Worm (Caenorhabditis elegans) whole organism, L2 larva: ENCODE results near the gene F10D7.4.

ENCODE experiments used
- F13H6.1 ChIP-seq: sonication (generic microtip); optimal IDR thresholded peaks from 2 replicates; lab custom pipeline; 2016; ENCODE audit warnings: missing genetic modification characterization, missing compliant biosample characterization
- ZK546.5 ChIP-seq: sonication (generic microtip); optimal IDR thresholded peaks from 2 replicates; lab custom pipeline; 2017; ENCODE audit warnings: missing biosample characterization, missing genetic modification characterization
- blmp-1 ChIP-seq: sonication (generic microtip); optimal IDR thresholded peaks from 2 replicates; lab custom pipeline; 2017; ENCODE audit warnings: missing genetic modification characterization, mild to moderate bottlenecking, missing compliant biosample characterization, antibody characterized with exemption, moderate library complexity; ENCODE audit not compliant: insufficient read depth
- dmd-4 ChIP-seq: sonication (generic microtip); optimal IDR thresholded peaks from 2 replicates; lab custom pipeline; 2017; ENCODE audit warnings: missing biosample characterization, missing genetic modification characterization
- elt-1 ChIP-seq: fragments of 150-350 bp; optimal IDR thresholded peaks from 2 replicates; lab custom pipeline; 2014; ENCODE audit warnings: missing biosample characterization, missing genetic modification characterization
- fos-1 ChIP-seq: fragments of 150-350 bp; optimal IDR thresholded peaks from 2 replicates; lab custom pipeline; 2014; ENCODE audit warnings: missing biosample characterization, missing genetic modification characterization
- nhr-237 ChIP-seq: fragments of 150-350 bp; optimal IDR thresholded peaks from 2 replicates; lab custom pipeline; 2014; ENCODE audit warnings: missing biosample characterization, missing genetic modification characterization
- nhr-77 ChIP-seq: fragments of 150-350 bp; optimal IDR thresholded peaks from 2 replicates; lab custom pipeline; 2014; ENCODE audit warnings: missing biosample characterization, missing genetic modification characterization
- sma-9 ChIP-seq, 2 experiments: fragments of 150-350 bp in 1 of 2; sonication (generic microtip) in 1 of 2; optimal IDR thresholded peaks; 2 replicates each; lab custom pipeline; 2014 to 2016; ENCODE audit warnings: missing genetic modification characterization in 2 of 2, mild to moderate bottlenecking in 1 of 2, missing biosample characterization in 1 of 2, missing compliant biosample characterization in 1 of 2, missing genetic modification reagents in 1 of 2, moderate library complexity in 1 of 2
- ztf-1 ChIP-seq: fragments of 200-800 bp; sonication (Bioruptor generic); conservative IDR thresholded peaks from 2 replicates; pipeline ENCODE4 v1.3.6; 2022; ENCODE audit warnings: missing genetic modification characterization, missing compliant biosample characterization
- ztf-4 ChIP-seq: fragments of 150-350 bp; optimal IDR thresholded peaks from 2 replicates; lab custom pipeline; 2014; ENCODE audit warnings: missing biosample characterization, missing genetic modification characterization

ce11 chrX:17381975-17382374 is at the start of gene F10D7.4:
- TF ChIP-seq ztf-4 (tag; lab: Kevin White, UChicago): no peak
- no peak for TF ChIP-seq sma-9 (GFP tag; optimal IDR thresholded peaks at IDR 0.05; lab: Kevin White, UChicago)
- no peak for TF ChIP-seq sma-9 (tag; optimal IDR thresholded peaks at IDR 0.05; lab: Kevin White, UChicago)
- no peak for TF ChIP-seq elt-1 (tag; lab: Kevin White, UChicago)
- TF ChIP-seq nhr-77: no peak
- no peak for TF ChIP-seq dmd-4 (tag; lab: Kevin White, UChicago)
- TF ChIP-seq ZK546.5 (tag; lab: Kevin White, UChicago): no peak
- no peak for TF ChIP-seq blmp-1 (tag; lab: Kevin White, UChicago)
- TF ChIP-seq ztf-1 (GFP tag; lab: Robert Waterston, UW): no peak
- TF ChIP-seq nhr-237 (tag; lab: Kevin White, UChicago): no peak
- no peak for TF ChIP-seq fos-1 (tag; lab: Kevin White, UChicago)
- TF ChIP-seq F13H6.1 (tag; lab: Kevin White, UChicago): no peak
